Worm (Caenorhabditis elegans): Measurements from ENCODE around the gene tufm-1.
A peak's percentile ranks its signal among the peaks of the same experiment; 100 is the strongest.

ce11 chrIII:2805084-2805483 is 9.7 kb downstream of the tufm-1 start, which contains the start of gene Y71H2AM.3:
- TF ChIP-seq nhr-237 (tag; optimal IDR thresholded peaks at IDR 0.05) (peak; percentile 35), ztf-11 (tag; optimal IDR thresholded peaks at IDR 0.05) (no peak), unc-62 (GFP tag; optimal IDR thresholded peaks at IDR 0.05) (no peak), nhr-2 (tag; optimal IDR thresholded peaks at IDR 0.05) (no peak), blmp-1 (tag; optimal IDR thresholded peaks at IDR 0.05) (no peak), zip-8 (tag; optimal IDR thresholded peaks at IDR 0.05) (no peak), sem-2 (GFP tag; optimal IDR thresholded peaks at IDR 0.05) (no peak), elt-3 (tag; optimal IDR thresholded peaks at IDR 0.05) (no peak), mab-5 (tag; optimal IDR thresholded peaks at IDR 0.05) (no peak), pha-4 (tag; optimal IDR thresholded peaks at IDR 0.05) (no peak)
